Worm (Caenorhabditis elegans): Measurements from ENCODE around the gene ttbk-5.

ttbk-5 gene

ce11 chrIV:10129957-10130356, 39.5 kb downstream of the ttbk-5 start, which contains the start of gene glt-3:
Gene glt-3, plus strand, starts transcription at chrIV:10130257.
- TF ChIP-seq nhr-25 (tag; optimal IDR thresholded peaks at IDR 0.05): no peak
- TF ChIP-seq zag-1 (tag; optimal IDR thresholded peaks at IDR 0.05): no peak
- no peak for TF ChIP-seq ceh-82 (tag; optimal IDR thresholded peaks at IDR 0.05)
- TF ChIP-seq C34F6.9 (tag; optimal IDR thresholded peaks at IDR 0.05): no peak
- no peak for TF ChIP-seq mab-5 (tag; optimal IDR thresholded peaks at IDR 0.05)
- TF ChIP-seq nhr-23 (tag; optimal IDR thresholded peaks at IDR 0.05): no peak
- TF ChIP-seq fos-1 (tag; optimal IDR thresholded peaks at IDR 0.05): no peak
- no peak for TF ChIP-seq blmp-1 (tag; optimal IDR thresholded peaks at IDR 0.05; ENCODE audit: insufficient read depth)
- no peak for TF ChIP-seq egl-27 (tag; optimal IDR thresholded peaks at IDR 0.05)
- no peak for TF ChIP-seq skn-1 (tag; optimal IDR thresholded peaks at IDR 0.05)
- TF ChIP-seq sem-4 (tag; optimal IDR thresholded peaks at IDR 0.05): no peak
- TF ChIP-seq lin-39 (tag; optimal IDR thresholded peaks at IDR 0.05): no peak
- no peak for TF ChIP-seq ztf-11 (tag; optimal IDR thresholded peaks at IDR 0.05)
- TF ChIP-seq unc-62 (GFP tag; optimal IDR thresholded peaks at IDR 0.05): no peak
- TF ChIP-seq F13H6.1 (tag; optimal IDR thresholded peaks at IDR 0.05): no peak
- no peak for TF ChIP-seq gmeb-1 (tag; optimal IDR thresholded peaks at IDR 0.05)
- TF ChIP-seq R02D3.7 (tag; optimal IDR thresholded peaks at IDR 0.05): no peak
- TF ChIP-seq ama-1 (optimal IDR thresholded peaks at IDR 0.05): no peak
- no peak for TF ChIP-seq lsy-2 (tag; optimal IDR thresholded peaks at IDR 0.05)
- no peak for TF ChIP-seq aly-2 (tag; optimal IDR thresholded peaks at IDR 0.05)

ce11 chrIV:10135817-10136216, 45.4 kb downstream of the ttbk-5 start, which contains the start of gene K08F4.5:
Gene K08F4.5, minus strand, starts transcription at chrIV:10135917.
- TF ChIP-seq sma-9 (GFP tag; optimal IDR thresholded peaks at IDR 0.05) (no peak), sma-9 (tag; optimal IDR thresholded peaks at IDR 0.05) (no peak), blmp-1 (tag; optimal IDR thresholded peaks at IDR 0.05; ENCODE audit: insufficient read depth) (no peak), snpc-4 (tag; optimal IDR thresholded peaks at IDR 0.05) (no peak), egl-27 (tag; optimal IDR thresholded peaks at IDR 0.05) (no peak), nhr-77 (tag; optimal IDR thresholded peaks at IDR 0.05) (no peak), ceh-16 (tag; optimal IDR thresholded peaks at IDR 0.05) (no peak), nhr-25 (tag; optimal IDR thresholded peaks at IDR 0.05) (no peak), ama-1 (optimal IDR thresholded peaks at IDR 0.05) (no peak)

DNA sequence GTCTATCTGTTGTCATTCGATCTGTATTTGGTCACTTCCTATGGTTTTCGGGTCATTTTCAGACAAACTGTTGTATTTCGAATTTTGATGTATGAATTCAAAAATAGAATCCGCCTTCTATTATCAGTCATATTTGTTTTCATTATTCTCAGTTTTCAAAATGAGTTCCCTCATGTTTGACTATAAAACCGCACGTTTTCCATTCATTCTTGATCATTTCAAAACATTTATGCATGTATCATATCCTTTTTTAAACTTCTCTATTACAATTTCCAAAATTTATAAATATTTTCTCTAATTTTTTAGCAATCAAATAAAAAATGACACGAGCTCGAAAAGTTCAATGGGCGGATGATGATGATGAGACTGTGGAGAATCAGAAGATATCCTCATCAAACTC, 47.3 kb downstream of the ttbk-5 start, which contains the start of gene K08F4.12:
Gene K08F4.12 (plus strand): TSS at position 301 of the 400 bp plus-strand sequence.
- no peak for TF ChIP-seq egl-27 (tag; optimal IDR thresholded peaks at IDR 0.05)
- TF ChIP-seq F13H6.1 (tag; optimal IDR thresholded peaks at IDR 0.05): no peak
- no peak for TF ChIP-seq nhr-25 (tag; optimal IDR thresholded peaks at IDR 0.05)
- no peak for TF ChIP-seq lsy-2 (tag; optimal IDR thresholded peaks at IDR 0.05)
- no peak for TF ChIP-seq ztf-11 (tag; optimal IDR thresholded peaks at IDR 0.05)
- TF ChIP-seq nhr-12 (tag; optimal IDR thresholded peaks at IDR 0.05): no peak
- no peak for TF ChIP-seq peb-1 (tag; optimal IDR thresholded peaks at IDR 0.05)
- TF ChIP-seq snpc-4 (tag; optimal IDR thresholded peaks at IDR 0.05): no peak
- TF ChIP-seq ztf-1 (GFP tag; conservative IDR thresholded peaks at IDR 0.05): no peak
- no peak for TF ChIP-seq nhr-77 (tag; optimal IDR thresholded peaks at IDR 0.05)
- no peak for TF ChIP-seq mbf-1 (tag; optimal IDR thresholded peaks at IDR 0.05)
- no peak for TF ChIP-seq sem-4 (tag; optimal IDR thresholded peaks at IDR 0.05)
- TF ChIP-seq zag-1 (tag; optimal IDR thresholded peaks at IDR 0.05): no peak

DNA sequence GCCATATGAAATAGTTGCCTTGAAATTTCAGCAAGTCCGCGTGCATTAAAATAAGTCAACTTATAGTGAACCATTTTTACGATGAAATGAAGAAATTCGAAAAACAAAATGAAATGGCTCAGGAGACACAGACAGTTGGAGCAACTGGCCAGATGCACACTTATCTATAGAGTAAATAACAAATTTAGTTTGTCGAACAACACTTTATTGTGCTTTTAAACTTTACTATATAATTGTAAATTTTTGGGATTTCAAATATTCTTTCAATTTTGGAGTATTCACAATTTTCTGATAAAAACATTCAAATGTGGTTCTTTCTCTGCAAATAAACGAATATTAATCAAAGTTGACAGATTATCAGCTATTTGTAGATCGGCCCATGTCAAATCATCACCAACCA, 49.7 kb downstream of the ttbk-5 start, which contains the start of gene gst-3:
Gene gst-3 (minus strand): TSS at position 101 of the 400 bp plus-strand sequence.
- TF ChIP-seq nhr-129 (tag; optimal IDR thresholded peaks at IDR 0.05): no peak
- TF ChIP-seq nhr-25 (tag; optimal IDR thresholded peaks at IDR 0.05): no peak
- TF ChIP-seq unc-62 (GFP tag; optimal IDR thresholded peaks at IDR 0.05): no peak
